Worm (Caenorhabditis elegans): Measurements from ENCODE around the gene arrd-28.

- no peak for TF ChIP-seq cebp-2 (GFP tag; IDR thresholded peaks at IDR 0.05)
- no peak for TF ChIP-seq atf-7 (tag; optimal IDR thresholded peaks at IDR 0.05)
- no peak for TF ChIP-seq snpc-4 (GFP tag; optimal IDR thresholded peaks at IDR 0.05)
- no peak for TF ChIP-seq snpc-4 (tag; optimal IDR thresholded peaks at IDR 0.05)
- TF ChIP-seq nhr-90 (tag; optimal IDR thresholded peaks at IDR 0.05), result no peak
- no peak for TF ChIP-seq unc-130 (GFP tag; optimal IDR thresholded peaks at IDR 0.05)
- TF ChIP-seq B0035.1 (tag; optimal IDR thresholded peaks at IDR 0.05), result no peak
- TF ChIP-seq ztf-22 (GFP tag; optimal IDR thresholded peaks at IDR 0.05), result no peak
Measured at ce11 chrX:10225845-10226244, 42.0 kb downstream of the arrd-28 start.
